Fruit fly (Drosophila melanogaster) whole organism, pupa: ENCODE results near the gene Cyp318a1.

ENCODE experiments used
- CG13204 ChIP-seq: fragments of 200-800 bp; sonication (Bioruptor generic); optimal IDR thresholded peaks from 2 replicates; lab custom pipeline; 2018; ENCODE audit warnings: missing biosample characterization, mild to moderate bottlenecking, missing genetic modification characterization, moderate library complexity
- EcR ChIP-seq: fragments of 200-800 bp; sonication (Bioruptor generic); optimal IDR thresholded peaks from 3 replicates; lab custom pipeline; 2019; ENCODE audit warnings: missing biosample characterization, missing genetic modification characterization, mild to moderate bottlenecking, moderate library complexity, missing genetic modification reagents
- gl ChIP-seq: fragments of 200-800 bp; sonication (Bioruptor generic); optimal IDR thresholded peaks from 2 replicates; lab custom pipeline; 2018; ENCODE audit warnings: missing biosample characterization, mild to moderate bottlenecking, missing genetic modification characterization

dm6 chrX:12084406-12084805 lies 52.0 kb downstream of the Cyp318a1 start:
- TF ChIP-seq gl (tag; lab: Kevin White, UChicago) (no peak), EcR (no peak), CG13204 (GFP tag; lab: Kevin White, UChicago) (no peak)
